Fruit fly (Drosophila melanogaster) whole organism, wandering third instar larva: Measurements from ENCODE around the gene CG7126.
A peak's percentile ranks its signal among the peaks of the same experiment; 100 is the strongest.

Experiments used
- Abd-B ChIP-seq: fragments of >200 bp; optimal IDR thresholded peaks from 2 replicates; lab custom pipeline; 2017; ENCODE audit warnings: missing biosample characterization, missing genetic modification characterization
- CG32264 ChIP-seq: fragments of 200-800 bp; sonication (Bioruptor generic); optimal IDR thresholded peaks from 2 replicates; lab custom pipeline; 2016; ENCODE audit warnings: missing biosample characterization, missing genetic modification characterization
- CG9705 ChIP-seq: fragments of 200-800 bp; sonication (Bioruptor generic); optimal IDR thresholded peaks from 2 replicates; lab custom pipeline; 2018; ENCODE audit warnings: missing biosample characterization, mild to moderate bottlenecking, missing genetic modification characterization
- CrebA ChIP-seq: fragments of 200-800 bp; sonication (Bioruptor generic); optimal IDR thresholded peaks from 2 replicates; lab custom pipeline; 2016; ENCODE audit warnings: missing biosample characterization, mild to moderate bottlenecking, missing genetic modification characterization, borderline replicate concordance
- Dfd ChIP-seq: fragments of >200 bp; optimal IDR thresholded peaks from 2 replicates; lab custom pipeline; 2017; ENCODE audit warnings: missing biosample characterization, missing genetic modification characterization
- Dif ChIP-seq: fragments of 200-275, 200-300 bp; sonication (Bioruptor generic); optimal IDR thresholded peaks from 2 replicates; lab custom pipeline; 2018; ENCODE audit warnings: missing biosample characterization, missing genetic modification characterization; ENCODE audit not compliant: partially characterized antibody
- GATAd ChIP-seq: sonication (Bioruptor generic); optimal IDR thresholded peaks from 2 replicates; lab custom pipeline; 2016; ENCODE audit warnings: missing biosample characterization, missing genetic modification characterization
- HLH106 ChIP-seq: fragments of 200-800 bp; optimal IDR thresholded peaks from 3 replicates; lab custom pipeline; 2019; ENCODE audit warnings: missing biosample characterization, mild to moderate bottlenecking, missing genetic modification characterization, moderate library complexity
- Hnf4 ChIP-seq: fragments of 200-800 bp; sonication (Bioruptor generic); optimal IDR thresholded peaks from 2 replicates; lab custom pipeline; 2016; ENCODE audit warnings: missing biosample characterization, mild to moderate bottlenecking, missing genetic modification characterization
- Hr78 ChIP-seq: fragments of >200 bp; optimal IDR thresholded peaks from 2 replicates; lab custom pipeline; 2017; ENCODE audit warnings: missing biosample characterization, missing genetic modification characterization
- Hr83 ChIP-seq: fragments of 200-300 bp; sonication (Bioruptor generic); optimal IDR thresholded peaks from 2 replicates; lab custom pipeline; 2016; ENCODE audit warnings: missing biosample characterization, mild to moderate bottlenecking, missing genetic modification characterization, moderate library complexity; ENCODE audit not compliant: poor library complexity, severe bottlenecking
- Jra ChIP-seq: sonication (Bioruptor generic); optimal IDR thresholded peaks from 2 replicates; lab custom pipeline; 2016; ENCODE audit warnings: missing biosample characterization, missing genetic modification characterization
- Mio ChIP-seq: sonication (Bioruptor generic); optimal IDR thresholded peaks from 2 replicates; lab custom pipeline; 2016; ENCODE audit warnings: missing biosample characterization, missing genetic modification characterization
- Myc ChIP-seq: fragments of >200 bp; optimal IDR thresholded peaks from 2 replicates; lab custom pipeline; 2017
- N ChIP-seq: fragments of >200 bp; optimal IDR thresholded peaks from 2 replicates; lab custom pipeline; 2018; ENCODE audit warnings: missing biosample characterization, missing external identifiers, missing genetic modification characterization
- OdsH ChIP-seq: fragments of 200-800 bp; sonication (Bioruptor generic); optimal IDR thresholded peaks from 2 replicates; lab custom pipeline; 2016; ENCODE audit warnings: missing biosample characterization, mild to moderate bottlenecking, missing genetic modification characterization
- Rel ChIP-seq, 2 experiments: fragments of 200-800 bp; sonication (Bioruptor generic) in 1 of 2; optimal IDR thresholded peaks; 2 replicates in 1 of 2; 3 replicates in 1 of 2; lab custom pipeline; 2016 to 2019; ENCODE audit warnings: mild to moderate bottlenecking in 2 of 2, missing biosample characterization in 2 of 2, missing genetic modification characterization in 2 of 2, moderate library complexity in 1 of 2
- Sp1 ChIP-seq: fragments of 200-800 bp; sonication (Bioruptor generic); optimal IDR thresholded peaks from 3 replicates; lab custom pipeline; 2019; ENCODE audit warnings: missing biosample characterization, mild to moderate bottlenecking, missing genetic modification characterization, moderate library complexity
- Vsx2 ChIP-seq: fragments of 200-300, 225-300 bp; sonication (Bioruptor generic); optimal IDR thresholded peaks from 2 replicates; lab custom pipeline; 2018; ENCODE audit warnings: missing biosample characterization, missing genetic modification characterization; ENCODE audit not compliant: partially characterized antibody
- br ChIP-seq: fragments of 200-800 bp; sonication (Bioruptor generic); optimal IDR thresholded peaks from 2 replicates; lab custom pipeline; 2016; ENCODE audit warnings: missing biosample characterization, missing genetic modification characterization
- brk ChIP-seq: fragments of 200-800 bp; sonication (Bioruptor generic); optimal IDR thresholded peaks from 2 replicates; lab custom pipeline; 2016; ENCODE audit warnings: missing biosample characterization, mild to moderate bottlenecking, missing genetic modification characterization
- dl ChIP-seq, 2 experiments: fragments of 175-275, 200-275 bp in 1 of 2; fragments of 200-275 bp in 1 of 2; sonication (Bioruptor generic); optimal IDR thresholded peaks; lab custom pipeline; 2018; ENCODE audit warnings: mild to moderate bottlenecking in 2 of 2, missing biosample characterization in 2 of 2, missing genetic modification characterization in 2 of 2, moderate library complexity in 2 of 2; ENCODE audit not compliant: partially characterized antibody in 2 of 2, insufficient read depth in 1 of 2
- dmrt93B ChIP-seq: fragments of 200-800 bp; sonication (Bioruptor generic); optimal IDR thresholded peaks from 2 replicates; lab custom pipeline; 2018; ENCODE audit warnings: missing biosample characterization, mild to moderate bottlenecking, missing genetic modification characterization
- dsf ChIP-seq: sonication (Bioruptor generic); optimal IDR thresholded peaks from 2 replicates; lab custom pipeline; 2016; ENCODE audit warnings: missing biosample characterization, missing genetic modification characterization, borderline replicate concordance
- ey ChIP-seq: fragments of 200-800 bp; sonication (Bioruptor generic); optimal IDR thresholded peaks from 2 replicates; lab custom pipeline; 2016; ENCODE audit warnings: missing biosample characterization, missing genetic modification characterization
- foxo ChIP-seq, 2 experiments: fragments of 200-800 bp; sonication (Bioruptor generic); optimal IDR thresholded peaks; 2 replicates in 1 of 2; 3 replicates in 1 of 2; lab custom pipeline; 2016 to 2017; ENCODE audit warnings: missing biosample characterization in 2 of 2, missing genetic modification characterization in 2 of 2
- fru ChIP-seq: fragments of 200-800 bp; sonication (Bioruptor generic); optimal IDR thresholded peaks from 3 replicates; lab custom pipeline; 2016; ENCODE audit warnings: missing biosample characterization, mild to moderate bottlenecking, missing genetic modification characterization
- h ChIP-seq: fragments of 200-800 bp; sonication (Bioruptor generic); optimal IDR thresholded peaks from 3 replicates; lab custom pipeline; 2016; ENCODE audit warnings: missing biosample characterization, mild to moderate bottlenecking, missing genetic modification characterization
- jim ChIP-seq: fragments of 175-275, 200-325 bp; sonication (Bioruptor generic); optimal IDR thresholded peaks from 2 replicates; lab custom pipeline; 2016; ENCODE audit warnings: missing biosample characterization, mild to moderate bottlenecking, missing genetic modification characterization
- lola ChIP-seq: fragments of >200 bp; optimal IDR thresholded peaks from 2 replicates; lab custom pipeline; 2017; ENCODE audit warnings: missing biosample characterization, missing genetic modification characterization
- pan ChIP-seq: fragments of >200 bp; optimal IDR thresholded peaks from 2 replicates; lab custom pipeline; 2017
- psq ChIP-seq: fragments of 200-800 bp; sonication (Bioruptor generic); optimal IDR thresholded peaks from 3 replicates; lab custom pipeline; 2017; ENCODE audit warnings: missing biosample characterization, mild to moderate bottlenecking, missing genetic modification characterization, moderate library complexity
- rgr ChIP-seq: fragments of 200-800 bp; sonication (Bioruptor generic); optimal IDR thresholded peaks from 3 replicates; lab custom pipeline; 2016; ENCODE audit warnings: missing biosample characterization, mild to moderate bottlenecking, missing genetic modification characterization
- sage ChIP-seq: fragments of 200-800 bp; sonication (Bioruptor generic); optimal IDR thresholded peaks from 2 replicates; lab custom pipeline; 2016; ENCODE audit warnings: missing biosample characterization, mild to moderate bottlenecking, missing genetic modification characterization
- tai ChIP-seq: sonication (Bioruptor generic); optimal IDR thresholded peaks from 2 replicates; lab custom pipeline; 2016; ENCODE audit warnings: missing biosample characterization, missing genetic modification characterization
- usp ChIP-seq: fragments of >200 bp; optimal IDR thresholded peaks from 2 replicates; lab custom pipeline; 2017; ENCODE audit warnings: missing biosample characterization, missing genetic modification characterization
- woc ChIP-seq: sonication (Bioruptor generic); optimal IDR thresholded peaks from 2 replicates; lab custom pipeline; 2016; ENCODE audit warnings: missing biosample characterization, mild to moderate bottlenecking, missing genetic modification characterization

The CG7126 gene

dm6 chr3R:18310766-18311367 is 8.2 kb upstream of the CG7126 start:
- TF ChIP-seq CG9705 (GFP tag; lab: Kevin White, UChicago) (no peak), fru (GFP tag; lab: Kevin White, UChicago) (peak; percentile 0), Rel (GFP tag; optimal IDR thresholded peaks at IDR 0.05; lab: Kevin White, UChicago) (no peak), Rel (tag; optimal IDR thresholded peaks at IDR 0.05; lab: Kevin White, UChicago) (peak; percentile 24), HLH106 (peak; percentile 68), Dfd (GFP tag; lab: Kevin White, UChicago) (no peak), dl (GFP tag; optimal IDR thresholded peaks at IDR 0.05; lab: Kevin White, UChicago; ENCODE audit: insufficient read depth in 1 of 2, partially characterized antibody in 2 of 2) (peak in 1 of 2 experiments; percentile 23), br (GFP tag; lab: Kevin White, UChicago) (peak; percentile 9), jim (GFP tag; lab: Kevin White, UChicago) (no peak), psq (GFP tag; lab: Kevin White, UChicago) (peak; percentile 41), Dif (GFP tag; lab: Kevin White, UChicago) (peak; percentile 63), N (GFP tag; lab: Kevin White, UChicago) (no peak), pan (lab: Kevin White, UChicago) (no peak)

DNA sequence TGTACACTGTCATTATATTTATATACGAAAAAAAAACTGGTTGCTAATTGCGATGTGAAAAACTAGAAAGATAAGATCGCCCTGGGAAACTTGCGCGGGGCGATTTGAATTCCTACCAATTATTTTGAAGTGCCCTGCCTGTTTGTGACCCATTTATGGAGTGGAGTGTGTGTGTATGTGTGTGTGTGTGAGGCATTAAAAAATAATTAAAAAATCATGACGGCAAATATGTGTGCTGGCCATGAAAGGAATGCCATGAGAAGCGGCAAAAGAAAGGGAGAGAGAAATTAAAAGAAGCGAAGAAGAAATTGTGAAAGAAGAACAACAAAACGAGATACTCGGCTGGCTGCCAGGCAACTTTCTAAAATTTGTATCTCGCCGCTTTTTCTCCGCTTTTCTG is 7.3 kb upstream of the CG7126 start:
- no peak for TF ChIP-seq CG32264
- TF ChIP-seq Abd-B (GFP tag; lab: Kevin White, UChicago): no peak
- peak; percentile 26 for TF ChIP-seq psq (GFP tag; lab: Kevin White, UChicago)

DNA sequence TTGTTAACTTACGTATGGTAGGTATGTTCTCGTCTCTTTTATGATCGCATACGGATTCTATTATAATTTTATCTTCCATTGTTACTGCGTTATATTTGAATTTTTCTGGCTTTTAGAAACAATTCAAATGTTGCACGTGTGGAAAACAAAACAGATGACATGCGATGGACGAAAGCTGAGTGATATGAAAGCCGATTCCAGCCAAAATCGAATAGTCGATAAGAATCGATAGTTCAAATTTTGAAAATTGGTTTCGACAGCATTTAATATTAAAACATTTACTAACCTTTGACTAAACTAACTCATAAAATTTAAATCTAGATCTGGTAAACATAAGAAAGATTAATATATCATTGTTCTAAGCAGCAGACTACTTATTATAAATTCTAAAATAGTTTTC is 1.1 kb downstream of the CG7126 start, which contains the start of gene Polr1E:
Gene Polr1E (minus strand): TSS at position 160 of the 400 bp plus-strand sequence.
- TF ChIP-seq Myc (lab: Kevin White, UChicago) (peak; percentile 18), Hr83 (GFP tag; lab: Kevin White, UChicago) (no peak), Vsx2 (GFP tag; lab: Kevin White, UChicago) (peak; percentile 33), dl (GFP tag; optimal IDR thresholded peaks at IDR 0.05; lab: Kevin White, UChicago; ENCODE audit: insufficient read depth in 1 of 2, partially characterized antibody in 2 of 2) (peak in 1 of 2 experiments; percentile 9), lola (GFP tag; lab: Kevin White, UChicago) (no peak), Dif (GFP tag; lab: Kevin White, UChicago) (peak; percentile 79), dsf (GFP tag; lab: Kevin White, UChicago) (no peak), usp (GFP tag; lab: Kevin White, UChicago) (no peak)
- TF ChIP-seq, all 38 proteins: peak for 4

DNA sequence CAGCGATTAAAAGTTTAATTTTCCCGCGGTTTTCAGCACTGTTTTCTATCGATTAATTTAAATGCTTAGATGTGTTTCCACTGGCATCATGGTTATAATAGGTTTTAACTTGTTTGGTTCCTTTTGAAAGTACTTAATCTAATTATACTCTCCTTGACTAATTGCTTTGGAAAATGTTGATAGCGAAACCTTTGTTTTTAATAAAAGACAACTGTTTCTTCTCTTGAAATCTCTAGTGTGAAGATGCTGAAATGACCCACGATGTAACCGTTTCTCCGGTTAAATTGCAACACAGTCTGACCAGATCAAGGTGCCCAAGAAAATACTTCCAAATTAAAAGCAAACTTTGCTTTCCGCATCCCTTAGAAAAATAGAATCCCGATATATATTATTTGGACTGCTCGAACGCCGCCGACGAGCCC is 3.7 kb downstream of the CG7126 start, which contains the start of gene Dlc90F:
Gene Dlc90F (plus strand): TSS at position 330 of the 422 bp plus-strand sequence.
- TF ChIP-seq Mio (GFP tag; lab: Kevin White, UChicago): no peak
- peak; percentile 4 for TF ChIP-seq sage (GFP tag; lab: Kevin White, UChicago)
- TF ChIP-seq Hr83 (GFP tag; lab: Kevin White, UChicago): no peak
- no peak for TF ChIP-seq Vsx2 (GFP tag; lab: Kevin White, UChicago)
- TF ChIP-seq br (GFP tag; lab: Kevin White, UChicago): peak; percentile 44
- no peak for TF ChIP-seq pan (lab: Kevin White, UChicago)
- no peak for TF ChIP-seq h (GFP tag; lab: Kevin White, UChicago)
- peak; percentile 63 for TF ChIP-seq Sp1 (GFP tag; lab: Kevin White, UChicago)
- TF ChIP-seq lola (GFP tag; lab: Kevin White, UChicago): no peak
- TF ChIP-seq jim (GFP tag; lab: Kevin White, UChicago): no peak
- TF ChIP-seq CrebA (GFP tag; lab: Kevin White, UChicago): no peak
- TF ChIP-seq foxo (GFP tag; optimal IDR thresholded peaks at IDR 0.05; lab: Kevin White, UChicago): no peak
- peak; percentile 78 for TF ChIP-seq HLH106
- peak; percentile 27 for TF ChIP-seq Myc (lab: Kevin White, UChicago)
- TF ChIP-seq CG9705 (GFP tag; lab: Kevin White, UChicago): no peak
- peak; percentile 54 for TF ChIP-seq psq (GFP tag; lab: Kevin White, UChicago)
- peak; percentile 67 for TF ChIP-seq fru (GFP tag; lab: Kevin White, UChicago)
- TF ChIP-seq ey (GFP tag; lab: Kevin White, UChicago): peak; percentile 64
- no peak for TF ChIP-seq Dfd (GFP tag; lab: Kevin White, UChicago)
- TF ChIP-seq usp (GFP tag; lab: Kevin White, UChicago): no peak
- TF ChIP-seq dsf (GFP tag; lab: Kevin White, UChicago): peak; percentile 58
- TF ChIP-seq Hr78 (GFP tag; lab: Kevin White, UChicago): no peak
- peak; percentile 62 for TF ChIP-seq rgr
- TF ChIP-seq tai (GFP tag; lab: Kevin White, UChicago): no peak
- no peak for TF ChIP-seq brk
- TF ChIP-seq Rel (GFP tag; optimal IDR thresholded peaks at IDR 0.05; lab: Kevin White, UChicago): no peak
- TF ChIP-seq Rel (tag; optimal IDR thresholded peaks at IDR 0.05; lab: Kevin White, UChicago): peak; percentile 33
- no peak for TF ChIP-seq dl (GFP tag; optimal IDR thresholded peaks at IDR 0.05; lab: Kevin White, UChicago; ENCODE audit: insufficient read depth in 1 of 2, partially characterized antibody in 2 of 2)
- TF ChIP-seq dmrt93B (GFP tag; lab: Kevin White, UChicago): peak; percentile 53
- peak; percentile 64 for TF ChIP-seq Hnf4 (GFP tag; lab: Kevin White, UChicago)
- TF ChIP-seq Abd-B (GFP tag; lab: Kevin White, UChicago): no peak
- no peak for TF ChIP-seq GATAd (GFP tag; lab: Kevin White, UChicago)
- peak; percentile 8 for TF ChIP-seq OdsH
- TF ChIP-seq woc (GFP tag; lab: Kevin White, UChicago): peak; percentile 73
- TF ChIP-seq Jra (GFP tag; lab: Kevin White, UChicago): peak; percentile 45
- TF ChIP-seq Dif (GFP tag; lab: Kevin White, UChicago): no peak
- TF ChIP-seq, all 38 proteins: peak for 16
